Fruit fly (Drosophila melanogaster) whole organism: ENCODE measurements around the gene CG13004.

Source experiments
- CG8478 ChIP-seq: fragments of >200 bp; optimal IDR thresholded peaks from 2 replicates; lab custom pipeline; 2018; ENCODE audit warnings: inconsistent platforms
- Dll ChIP-seq: fragments of >200 bp; optimal IDR thresholded peaks from 2 replicates; lab custom pipeline; 2017
- EcR ChIP-seq, 2 experiments: fragments of >200 bp; optimal IDR thresholded peaks; 2 replicates each; lab custom pipeline; 2017; ENCODE audit warnings: missing biosample characterization in 2 of 2, missing genetic modification characterization in 2 of 2, missing genetic modification reagents in 2 of 2
- pan ChIP-seq: fragments of >200 bp; optimal IDR thresholded peaks from 2 replicates; lab custom pipeline; 2017
- psq ChIP-seq: fragments of >200 bp; optimal IDR thresholded peaks from 2 replicates; lab custom pipeline; 2017
- usp ChIP-seq: fragments of >200 bp; optimal IDR thresholded peaks from 2 replicates; lab custom pipeline; 2017; ENCODE audit warnings: missing biosample characterization, missing genetic modification characterization, mixed read lengths

dm6 chrX:16787416-16787900, 47.9 kb downstream of the CG13004 start:
- no peak for TF ChIP-seq psq (lab: Kevin White, UChicago)
- no peak for TF ChIP-seq pan (lab: Kevin White, UChicago)
- TF ChIP-seq CG8478 (lab: Kevin White, UChicago), result no peak
- no peak for TF ChIP-seq Dll
- TF ChIP-seq usp (GFP tag; lab: Kevin White, UChicago), result no peak
- no peak for TF ChIP-seq EcR (GFP tag; optimal IDR thresholded peaks at IDR 0.05; lab: Kevin White, UChicago)
